Worm (Caenorhabditis elegans) whole organism, young adult: ENCODE measurements around the gene sru-17.
"Not testable (repeated sequence)": the region's sequence is repeated elsewhere in the genome, so short reads cannot be mapped to it uniquely, and the experiment has no call there.

Experiments
- C06A6.2 ChIP-seq: fragments of 200-800 bp; sonication (Bioruptor generic); conservative IDR thresholded peaks from 2 replicates; pipeline ENCODE4 v1.3.6; 2022; ENCODE audit warnings: missing genetic modification characterization, missing compliant biosample characterization
- C17E4.6 ChIP-seq: fragments of 200-800 bp; sonication (Bioruptor generic); IDR thresholded peaks from 2 replicates; pipeline ENCODE4 v1.3.6; 2022; ENCODE audit warnings: missing genetic modification reagents, missing genetic modification characterization, missing compliant biosample characterization
- F10E7.11 ChIP-seq: sonication (generic microtip); optimal IDR thresholded peaks from 2 replicates; lab custom pipeline; 2017; ENCODE audit warnings: mild to moderate bottlenecking, missing genetic modification characterization, moderate library complexity, missing compliant biosample characterization
- F23B12.7 ChIP-seq: sonication (generic microtip); optimal IDR thresholded peaks from 2 replicates; lab custom pipeline; 2017; ENCODE audit warnings: missing genetic modification characterization, mild to moderate bottlenecking, missing compliant biosample characterization, antibody characterized with exemption, moderate library complexity; ENCODE audit not compliant: insufficient read depth
- F49E8.2 ChIP-seq: sonication (generic microtip); optimal IDR thresholded peaks from 3 replicates; lab custom pipeline; 2017; ENCODE audit warnings: missing genetic modification characterization, mild to moderate bottlenecking, missing compliant biosample characterization, antibody characterized with exemption, moderate library complexity; ENCODE audit not compliant: insufficient read depth
- F52B5.7 ChIP-seq: sonication (generic microtip); optimal IDR thresholded peaks from 2 replicates; lab custom pipeline; 2016; ENCODE audit warnings: mild to moderate bottlenecking, missing genetic modification characterization, missing compliant biosample characterization
- F55B11.4 ChIP-seq: sonication (generic microtip); optimal IDR thresholded peaks from 2 replicates; lab custom pipeline; 2016; ENCODE audit warnings: missing compliant biosample characterization, missing genetic modification characterization, borderline replicate concordance; ENCODE audit not compliant: insufficient read depth
- F57A8.1 ChIP-seq: fragments of 200-800 bp; sonication (Bioruptor generic); optimal IDR thresholded peaks from 2 replicates; lab custom pipeline; 2018; ENCODE audit warnings: mild to moderate bottlenecking, missing genetic modification characterization, moderate library complexity, missing compliant biosample characterization
- K11D2.4 ChIP-seq: fragments of 200-800 bp; sonication (Bioruptor generic); IDR thresholded peaks from 2 replicates; pipeline ENCODE4 v1.3.6; 2022; ENCODE audit warnings: missing genetic modification reagents, missing genetic modification characterization, missing compliant biosample characterization
- T26A5.8 ChIP-seq: sonication (generic microtip); optimal IDR thresholded peaks from 2 replicates; lab custom pipeline; 2016; ENCODE audit warnings: missing genetic modification characterization, missing compliant biosample characterization
- Y67H2A.10 ChIP-seq: fragments of 200-800 bp; sonication (Bioruptor generic); conservative IDR thresholded peaks from 2 replicates; pipeline ENCODE4 v1.3.6; 2022; ENCODE audit warnings: missing genetic modification reagents, missing genetic modification characterization, missing compliant biosample characterization
- Y95B8A.8 ChIP-seq: fragments of 200-800 bp; sonication (Bioruptor generic); IDR thresholded peaks from 2 replicates; pipeline ENCODE4 v1.3.6; 2022; ENCODE audit warnings: missing genetic modification reagents, missing genetic modification characterization, missing compliant biosample characterization
- aptf-2 ChIP-seq: fragments of 200-800 bp; sonication (Bioruptor generic); conservative IDR thresholded peaks from 2 replicates; pipeline ENCODE4 v1.3.6; 2022; ENCODE audit warnings: missing genetic modification reagents, missing genetic modification characterization, missing compliant biosample characterization
- aptf-3 ChIP-seq: fragments of 200-800 bp; sonication (Bioruptor generic); IDR thresholded peaks from 2 replicates; pipeline ENCODE4 v1.3.6; 2022; ENCODE audit warnings: missing genetic modification characterization, missing compliant biosample characterization
- atf-7 ChIP-seq: sonication (generic microtip); optimal IDR thresholded peaks from 2 replicates; lab custom pipeline; 2017; ENCODE audit warnings: mild to moderate bottlenecking, missing genetic modification characterization, missing compliant biosample characterization
- bed-1 ChIP-seq: fragments of 200-800 bp; sonication (Bioruptor generic); IDR thresholded peaks from 2 replicates; pipeline ENCODE4 v1.3.6; 2022; ENCODE audit warnings: missing genetic modification reagents, missing genetic modification characterization, missing compliant biosample characterization
- ceh-100 ChIP-seq: fragments of 200-800 bp; sonication (Bioruptor generic); IDR thresholded peaks from 2 replicates; pipeline ENCODE4 v1.3.6; 2022; ENCODE audit warnings: missing genetic modification reagents, missing genetic modification characterization, missing compliant biosample characterization
- ceh-58 ChIP-seq: fragments of 200-800 bp; sonication (Bioruptor generic); IDR thresholded peaks from 2 replicates; pipeline ENCODE4 v1.3.6; 2022; ENCODE audit warnings: missing genetic modification characterization, missing compliant biosample characterization
- ceh-91 ChIP-seq: fragments of 200-800 bp; sonication (Bioruptor generic); IDR thresholded peaks from 2 replicates; pipeline ENCODE4 v1.3.6; 2022; ENCODE audit warnings: missing genetic modification reagents, missing genetic modification characterization, missing compliant biosample characterization
- chd-7 ChIP-seq: sonication (generic microtip); optimal IDR thresholded peaks from 2 replicates; lab custom pipeline; 2016; ENCODE audit warnings: mild to moderate bottlenecking, missing genetic modification characterization, moderate library complexity, missing compliant biosample characterization
- die-1 ChIP-seq: sonication (generic microtip); optimal IDR thresholded peaks from 2 replicates; lab custom pipeline; 2016; ENCODE audit warnings: missing genotype, mild to moderate bottlenecking, missing genetic modification characterization, missing compliant biosample characterization
- egl-18 ChIP-seq: fragments of 200-800 bp; sonication (Bioruptor generic); IDR thresholded peaks from 2 replicates; pipeline ENCODE4 v1.3.6; 2022; ENCODE audit warnings: missing genetic modification reagents, missing genetic modification characterization, missing compliant biosample characterization
- egrh-3 ChIP-seq: fragments of 200-800 bp; sonication (Bioruptor generic); IDR thresholded peaks from 2 replicates; pipeline ENCODE4 v1.3.6; 2022; ENCODE audit warnings: missing genetic modification reagents, missing genetic modification characterization, missing compliant biosample characterization
- ets-4 ChIP-seq: fragments of 200-800 bp; sonication (Bioruptor generic); optimal IDR thresholded peaks from 2 replicates; lab custom pipeline; 2018; ENCODE audit warnings: mild to moderate bottlenecking, missing genetic modification characterization, missing compliant biosample characterization
- him-1 ChIP-seq: sonication (generic microtip); optimal IDR thresholded peaks from 2 replicates; lab custom pipeline; 2016; ENCODE audit warnings: missing genotype, missing genetic modification reagents, missing genetic modification characterization, missing compliant biosample characterization
- hlh-12 ChIP-seq: sonication (generic microtip); optimal IDR thresholded peaks from 2 replicates; lab custom pipeline; 2016; ENCODE audit warnings: missing genetic modification characterization, missing compliant biosample characterization
- hsf-1 ChIP-seq: fragments of 200-800 bp; sonication (Bioruptor generic); IDR thresholded peaks from 2 replicates; pipeline ENCODE4 v1.3.6; 2022; ENCODE audit warnings: missing genetic modification reagents, missing genetic modification characterization, missing compliant biosample characterization
- lag-1 ChIP-seq: fragments of 200-800 bp; sonication (Bioruptor generic); IDR thresholded peaks from 2 replicates; pipeline ENCODE4 v1.3.6; 2022; ENCODE audit warnings: missing genetic modification reagents, missing genetic modification characterization, missing compliant biosample characterization
- lin-35 ChIP-seq, 3 experiments: fragments of 150-350 bp in 2 of 3; sonication (generic microtip) in 1 of 3; optimal IDR thresholded peaks; 2 replicates each; lab custom pipeline; 2014 to 2018; ENCODE audit warnings: missing biosample characterization in 3 of 3, missing genetic modification characterization in 3 of 3, missing genetic modification reagents in 3 of 3
- lsy-27 ChIP-seq: sonication (generic microtip); optimal IDR thresholded peaks from 2 replicates; lab custom pipeline; 2017; ENCODE audit warnings: missing genetic modification characterization, mild to moderate bottlenecking, missing compliant biosample characterization, antibody characterized with exemption, missing genotype, borderline replicate concordance; ENCODE audit not compliant: insufficient read depth
- madf-6 ChIP-seq: fragments of 200-800 bp; sonication (Bioruptor generic); IDR thresholded peaks from 2 replicates; pipeline ENCODE4 v1.3.6; 2022; ENCODE audit warnings: missing genetic modification reagents, missing genetic modification characterization, missing compliant biosample characterization
- mcd-1 ChIP-seq: fragments of 200-800 bp; sonication (Bioruptor generic); IDR thresholded peaks from 2 replicates; pipeline ENCODE4 v1.3.6; 2022; ENCODE audit warnings: missing genetic modification reagents, missing genetic modification characterization, missing compliant biosample characterization
- nfya-2 ChIP-seq: fragments of 200-800 bp; sonication (Bioruptor generic); IDR thresholded peaks from 2 replicates; pipeline ENCODE4 v1.3.6; 2022; ENCODE audit warnings: missing genetic modification reagents, missing genetic modification characterization, missing compliant biosample characterization
- nhr-90 ChIP-seq: sonication (generic microtip); optimal IDR thresholded peaks from 2 replicates; lab custom pipeline; 2016; ENCODE audit warnings: missing genotype, mild to moderate bottlenecking, missing genetic modification characterization, missing compliant biosample characterization
- snpc-1.3 ChIP-seq: sonication (generic microtip); optimal IDR thresholded peaks from 2 replicates; lab custom pipeline; 2017; ENCODE audit warnings: missing genetic modification characterization, mild to moderate bottlenecking, missing compliant biosample characterization, antibody characterized with exemption, moderate library complexity, missing genotype, missing genetic modification reagents; ENCODE audit not compliant: insufficient read depth
- somi-1 ChIP-seq: fragments of 200-800 bp; sonication (Bioruptor generic); optimal IDR thresholded peaks from 2 replicates; lab custom pipeline; 2018; ENCODE audit warnings: mild to moderate bottlenecking, missing genetic modification characterization, missing compliant biosample characterization
- sptf-2 ChIP-seq: fragments of 200-800 bp; sonication (Bioruptor generic); optimal IDR thresholded peaks from 2 replicates; lab custom pipeline; 2018; ENCODE audit warnings: mild to moderate bottlenecking, missing genetic modification characterization, missing compliant biosample characterization
- unc-130 ChIP-seq: sonication (generic microtip); optimal IDR thresholded peaks from 2 replicates; lab custom pipeline; 2016; ENCODE audit warnings: missing genetic modification reagents, missing genetic modification characterization, missing compliant biosample characterization
- zim-3 ChIP-seq: sonication (generic microtip); optimal IDR thresholded peaks from 2 replicates; lab custom pipeline; 2017; ENCODE audit warnings: mild to moderate bottlenecking, missing genetic modification characterization, moderate library complexity, missing compliant biosample characterization
- ztf-18 ChIP-seq: sonication (generic microtip); optimal IDR thresholded peaks from 2 replicates; lab custom pipeline; 2016; ENCODE audit warnings: missing genotype, mild to moderate bottlenecking, missing genetic modification characterization, missing compliant biosample characterization
- ztf-25 ChIP-seq: fragments of 200-800 bp; sonication (Bioruptor generic); IDR thresholded peaks from 2 replicates; pipeline ENCODE4 v1.3.6; 2022; ENCODE audit warnings: missing genetic modification reagents, missing genetic modification characterization, missing compliant biosample characterization

sru-17 gene

DNA sequence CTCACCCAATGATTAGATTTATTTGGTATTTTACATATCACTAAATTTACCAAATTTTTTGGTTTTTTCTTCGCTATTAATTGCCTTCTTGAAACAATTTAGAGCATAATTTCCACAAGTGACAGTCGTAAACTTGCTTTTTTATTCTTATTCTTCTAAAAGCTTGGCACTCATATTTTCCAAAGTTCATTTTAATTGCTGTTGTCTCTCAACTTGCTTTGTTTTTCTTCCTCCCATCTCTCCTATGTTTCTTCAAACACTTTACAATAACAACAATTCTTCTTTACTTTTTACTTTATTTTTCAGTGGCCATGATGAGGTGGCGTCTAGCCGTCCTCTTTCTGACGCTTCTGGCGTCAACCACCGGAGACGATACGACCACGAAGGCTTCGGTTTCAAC is 37.1 kb upstream of the sru-17 start, which contains the start of gene igdb-2:
igdb-2 (plus strand) TSS at position 301 of the 400 bp plus-strand sequence.
- no peak for TF ChIP-seq ceh-58 (GFP tag; lab: Robert Waterston, UW)
- TF ChIP-seq K11D2.4 (GFP tag; lab: Robert Waterston, UW) = no peak
- TF ChIP-seq C06A6.2 (GFP tag; lab: Robert Waterston, UW) = no peak
- TF ChIP-seq F52B5.7 = no peak
- TF ChIP-seq die-1 = no peak
- no peak for TF ChIP-seq C17E4.6 (GFP tag; lab: Robert Waterston, UW)
- no peak for TF ChIP-seq Y95B8A.8
- TF ChIP-seq somi-1 (GFP tag; lab: Kevin White, UChicago) = no peak
- TF ChIP-seq snpc-1.3 (tag; lab: Kevin White, UChicago) = no peak
- TF ChIP-seq unc-130 (GFP tag; lab: Kevin White, UChicago) = no peak
- TF ChIP-seq hlh-12 (tag; lab: Kevin White, UChicago) = no peak
- TF ChIP-seq F49E8.2 (tag; lab: Kevin White, UChicago) = no peak
- no peak for TF ChIP-seq zim-3
- no peak for TF ChIP-seq ztf-18 (tag; lab: Kevin White, UChicago)
- TF ChIP-seq F57A8.1 (GFP tag; lab: Kevin White, UChicago) = no peak
- no peak for TF ChIP-seq madf-6 (GFP tag; lab: Robert Waterston, UW)
- TF ChIP-seq hsf-1 = no peak
- TF ChIP-seq F23B12.7 (tag; lab: Kevin White, UChicago) = no peak
- TF ChIP-seq egrh-3 (GFP tag; lab: Robert Waterston, UW) = no peak
- TF ChIP-seq, all 124 proteins: peak for 0

DNA sequence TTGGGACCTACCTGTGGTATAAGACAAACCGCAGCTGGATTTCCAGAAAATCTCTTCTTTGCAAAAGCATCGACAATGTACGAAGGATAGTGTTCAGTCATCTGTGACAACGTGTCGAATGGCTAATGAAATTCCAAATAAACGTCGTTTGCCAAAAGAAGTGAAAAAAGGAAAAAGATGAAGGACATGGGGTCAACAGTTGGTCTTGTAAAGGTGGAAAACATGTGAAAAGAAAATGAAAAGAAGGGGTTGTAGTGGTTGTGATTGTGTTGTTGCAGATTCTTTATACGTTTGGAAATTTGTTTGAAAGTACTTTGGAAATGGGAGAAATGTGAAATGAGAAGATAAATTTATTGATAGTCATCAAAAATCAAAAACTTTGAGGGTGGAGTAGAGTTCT is 28.6 kb upstream of the sru-17 start, which contains the start of gene T04A11.1:
T04A11.1 (minus strand) TSS at position 101 of the 400 bp plus-strand sequence.
- not testable (repeated sequence) for TF ChIP-seq ceh-91 (GFP tag; lab: Robert Waterston, UW); egl-18; Y67H2A.10 (GFP tag; lab: Robert Waterston, UW)

DNA sequence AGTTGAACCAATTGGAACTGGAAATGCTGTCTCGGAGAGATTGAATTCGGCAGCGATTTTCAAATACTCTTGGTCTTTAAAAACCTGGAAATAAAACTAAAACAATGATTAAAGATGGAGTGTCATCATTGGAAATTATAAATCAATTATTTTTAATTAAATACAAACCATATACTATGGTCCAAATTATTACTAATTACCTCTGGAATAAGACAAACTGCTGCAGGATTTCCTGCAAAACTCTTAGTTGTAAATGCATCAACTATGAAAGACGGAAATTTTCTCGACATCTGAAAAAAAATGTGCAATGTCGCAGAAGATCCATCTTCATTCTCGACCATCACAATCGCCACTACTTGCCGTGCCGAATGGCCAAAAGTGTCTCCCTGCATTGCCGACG is 26.8 kb upstream of the sru-17 start, which contains the start of gene igdb-1:
igdb-1 (plus strand) TSS at position 301 of the 400 bp plus-strand sequence.
- TF ChIP-seq chd-7 (tag; lab: Kevin White, UChicago); lsy-27 (tag; lab: Kevin White, UChicago); unc-130 (GFP tag; lab: Kevin White, UChicago): not testable (repeated sequence)

DNA sequence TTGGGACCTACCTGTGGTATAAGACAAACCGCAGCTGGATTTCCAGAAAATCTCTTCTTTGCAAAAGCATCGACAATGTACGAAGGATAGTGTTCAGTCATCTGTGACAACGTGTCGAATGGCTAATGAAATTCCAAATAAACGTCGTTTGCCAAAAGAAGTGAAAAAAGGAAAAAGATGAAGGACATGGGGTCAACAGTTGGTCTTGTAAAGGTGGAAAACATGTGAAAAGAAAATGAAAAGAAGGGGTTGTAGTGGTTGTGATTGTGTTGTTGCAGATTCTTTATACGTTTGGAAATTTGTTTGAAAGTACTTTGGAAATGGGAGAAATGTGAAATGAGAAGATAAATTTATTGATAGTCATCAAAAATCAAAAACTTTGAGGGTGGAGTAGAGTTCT is 21.0 kb upstream of the sru-17 start, which contains the start of gene T04A11.4:
T04A11.4 (minus strand) TSS at position 101 of the 400 bp plus-strand sequence.
- not testable (repeated sequence) for TF ChIP-seq nfya-2, lag-1, K11D2.4 (GFP tag; lab: Robert Waterston, UW)

DNA sequence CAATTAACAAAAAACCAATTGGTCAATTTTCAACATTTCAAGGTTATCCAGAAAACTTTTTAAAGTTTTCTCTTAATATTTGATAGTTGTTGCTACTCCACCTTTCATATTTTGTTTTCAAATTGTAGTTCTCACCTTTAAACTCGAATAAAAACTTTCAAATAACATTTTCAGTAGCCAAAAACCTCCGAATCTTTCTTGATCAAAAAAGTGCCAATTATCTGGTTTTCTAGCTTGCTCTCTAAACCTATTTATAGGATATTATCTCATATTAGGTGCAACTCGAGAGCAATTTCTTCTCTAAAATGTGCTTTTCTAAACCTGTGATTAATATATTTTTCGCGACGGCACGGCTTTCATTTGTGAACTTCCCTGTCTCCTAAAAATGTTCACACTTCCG is 18.3 kb upstream of the sru-17 start, which contains the start of gene sru-26:
sru-26 (plus strand) TSS at position 301 of the 400 bp plus-strand sequence.
- no peak for TF ChIP-seq T26A5.8 (tag; lab: Kevin White, UChicago)
- TF ChIP-seq lin-35 (GFP tag; optimal IDR thresholded peaks at IDR 0.05; lab: Kevin White, UChicago) = no peak
- no peak for TF ChIP-seq ceh-100 (GFP tag; lab: Robert Waterston, UW)
- TF ChIP-seq F55B11.4 (tag; lab: Kevin White, UChicago) = no peak
- no peak for TF ChIP-seq him-1 (tag; lab: Kevin White, UChicago)
- TF ChIP-seq sptf-2 = no peak
- TF ChIP-seq nhr-90 (tag; lab: Kevin White, UChicago) = no peak
- TF ChIP-seq ztf-25 (GFP tag; lab: Robert Waterston, UW) = no peak
- TF ChIP-seq bed-1 (GFP tag; lab: Robert Waterston, UW) = no peak
- TF ChIP-seq aptf-2 = no peak
- TF ChIP-seq F10E7.11 = no peak
- TF ChIP-seq ets-4 (GFP tag; lab: Kevin White, UChicago) = no peak
- no peak for TF ChIP-seq K11D2.4 (GFP tag; lab: Robert Waterston, UW)
- no peak for TF ChIP-seq atf-7 (tag; lab: Kevin White, UChicago)
- TF ChIP-seq hsf-1 = no peak
- TF ChIP-seq aptf-3 (GFP tag; lab: Robert Waterston, UW) = no peak
- no peak for TF ChIP-seq mcd-1 (GFP tag; lab: Robert Waterston, UW)
